Worm (Caenorhabditis elegans) whole organism, late embryonic: ENCODE data around the gene F11D5.5.

Source experiments
- ceh-30 ChIP-seq: fragments of 150-350 bp; optimal IDR thresholded peaks from 2 replicates; lab custom pipeline; 2014; ENCODE audit warnings: missing biosample characterization, missing genetic modification characterization
- ceh-6 ChIP-seq: fragments of 200-800 bp; sonication (Bioruptor generic); optimal IDR thresholded peaks from 2 replicates; lab custom pipeline; 2018; ENCODE audit warnings: mild to moderate bottlenecking, missing genetic modification characterization, missing compliant biosample characterization
- hlh-30 ChIP-seq: sonication (generic microtip); optimal IDR thresholded peaks from 2 replicates; lab custom pipeline; 2017; ENCODE audit warnings: antibody characterized with exemption, missing genetic modification characterization, missing compliant biosample characterization; ENCODE audit not compliant: insufficient read depth
- mec-3 ChIP-seq: sonication (generic microtip); optimal IDR thresholded peaks from 2 replicates; lab custom pipeline; 2016; ENCODE audit warnings: borderline replicate concordance, missing genetic modification characterization, missing compliant biosample characterization
- nhr-11 ChIP-seq: fragments of 150-350 bp; optimal IDR thresholded peaks from 2 replicates; lab custom pipeline; 2014; ENCODE audit warnings: missing biosample characterization, missing genetic modification characterization
- odd-2 ChIP-seq: sonication (generic microtip); optimal IDR thresholded peaks from 2 replicates; lab custom pipeline; 2017; ENCODE audit warnings: antibody characterized with exemption, mild to moderate bottlenecking, missing genetic modification characterization, missing compliant biosample characterization
- pqm-1 ChIP-seq: sonication (generic microtip); optimal IDR thresholded peaks from 2 replicates; lab custom pipeline; 2016; ENCODE audit warnings: missing genetic modification characterization, missing compliant biosample characterization
- tbx-2 ChIP-seq: sonication (generic microtip); optimal IDR thresholded peaks from 2 replicates; lab custom pipeline; 2016; ENCODE audit warnings: missing genetic modification characterization, missing compliant biosample characterization

DNA sequence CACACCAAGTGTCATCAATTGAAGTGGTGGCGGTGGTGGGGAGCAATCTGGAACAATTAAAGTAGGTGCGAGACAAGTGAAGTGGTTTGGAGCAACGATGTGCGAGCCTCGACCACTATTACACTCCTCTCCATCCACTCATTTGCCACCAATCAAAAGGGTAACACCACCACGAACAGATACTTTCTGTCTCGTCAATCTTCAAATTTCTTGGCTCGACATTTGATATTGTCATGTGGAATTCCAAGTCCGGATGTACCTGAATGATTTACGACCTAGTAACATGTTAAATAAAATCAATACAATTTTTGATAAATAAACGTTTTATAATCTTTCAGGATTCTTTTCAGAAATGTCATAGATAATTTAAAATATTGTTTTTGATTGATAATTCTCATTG, 31.1 kb upstream of the F11D5.5 start, which contains the start of gene sul-1:
- no peak for TF ChIP-seq ceh-6
- TF ChIP-seq hlh-30 (tag; lab: Kevin White, UChicago) = no peak
- TF ChIP-seq mec-3 (tag; lab: Kevin White, UChicago) = no peak
- no peak for TF ChIP-seq odd-2 (tag; lab: Kevin White, UChicago)
- TF ChIP-seq ceh-30 = no peak
- no peak for TF ChIP-seq pqm-1 (tag; lab: Kevin White, UChicago)
- TF ChIP-seq tbx-2 (tag; lab: Kevin White, UChicago) = no peak
- TF ChIP-seq nhr-11 (tag; lab: Kevin White, UChicago) = no peak
